Fruit fly (Drosophila melanogaster): ENCODE results near the gene CG33169.

Gene CG33169

DNA sequence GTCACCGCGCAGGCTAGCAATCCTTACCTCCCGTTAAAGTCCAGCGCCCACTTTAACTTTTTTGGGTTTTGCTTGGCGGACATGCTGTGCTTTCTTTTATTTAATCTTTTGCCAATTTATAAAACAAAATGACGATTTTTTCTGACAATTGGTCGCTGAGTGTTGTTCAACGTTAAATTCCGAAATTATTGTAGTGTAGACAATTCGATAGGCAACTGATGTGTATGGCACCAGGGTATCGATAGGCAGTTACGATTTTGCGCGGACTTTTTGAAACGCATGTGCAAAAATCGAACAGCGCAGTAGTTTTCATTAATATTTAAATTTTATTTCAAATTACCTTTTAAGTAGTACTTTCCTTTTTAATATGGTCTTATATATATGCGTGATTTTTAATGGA is 4.4 kb downstream of the CG33169 start, which contains the start of gene EMC4 (continued):
- no peak for TF ChIP-seq sisA (GFP tag; IDR thresholded peaks at IDR 0.05)
- TF ChIP-seq chinmo (GFP tag; IDR thresholded peaks at IDR 0.05; ENCODE audit: partially characterized antibody): no peak
- TF ChIP-seq slbo (GFP tag; IDR thresholded peaks at IDR 0.05): peak; percentile 62; the same call in 1 of the 2 replicates
- TF ChIP-seq CG11085 (GFP tag; IDR thresholded peaks at IDR 0.05): no peak
- no peak for TF ChIP-seq tup (GFP tag; optimal IDR thresholded peaks at IDR 0.05)
- 0 out of 3 replicates have a peak, but pooled peaks have one; percentile 21 for TF ChIP-seq CG14050 (GFP tag; IDR thresholded peaks at IDR 0.05)
- TF ChIP-seq CG10431 (GFP tag; optimal IDR thresholded peaks at IDR 0.05): no peak
- no peak for TF ChIP-seq luna (GFP tag; optimal IDR thresholded peaks at IDR 0.05)
- TF ChIP-seq CG10274 (GFP tag; optimal IDR thresholded peaks at IDR 0.05): no peak
- TF ChIP-seq klu (GFP tag; IDR thresholded peaks at IDR 0.05): no peak
- peak; percentile 48 for TF ChIP-seq CG30403 (GFP tag; optimal IDR thresholded peaks at IDR 0.05)
- TF ChIP-seq Fer1 (GFP tag; optimal IDR thresholded peaks at IDR 0.05): peak; percentile 72
- TF ChIP-seq CG32772 (GFP tag; IDR thresholded peaks at IDR 0.05): no peak
- TF ChIP-seq croc (GFP tag; conservative IDR thresholded peaks at IDR 0.05): no peak
- 0 out of 3 replicates have a peak, but pooled peaks have one; percentile 18 for TF ChIP-seq CG34422 (GFP tag; IDR thresholded peaks at IDR 0.05)
- no peak for TF ChIP-seq CG16779 (GFP tag; IDR thresholded peaks at IDR 0.05)
- no peak for TF ChIP-seq Hey (tag; optimal IDR thresholded peaks at IDR 0.05)
- TF ChIP-seq maf-S (GFP tag; optimal IDR thresholded peaks at IDR 0.05): peak; percentile 28
- TF ChIP-seq abd-A (tag; optimal IDR thresholded peaks at IDR 0.05): no peak
- no peak for TF ChIP-seq Atf-2 (GFP tag; optimal IDR thresholded peaks at IDR 0.05)
- no peak for TF ChIP-seq CkIIα-i1 (GFP tag; IDR thresholded peaks at IDR 0.05)
- TF ChIP-seq CG14710 (tag; optimal IDR thresholded peaks at IDR 0.05): peak; percentile 61
- no peak for TF ChIP-seq sc (optimal IDR thresholded peaks at IDR 0.05)
- no peak for TF ChIP-seq sc (GFP tag; optimal IDR thresholded peaks at IDR 0.05)
- TF ChIP-seq tgo (GFP tag; IDR thresholded peaks at IDR 0.05): no peak
- TF ChIP-seq Fer2 (tag; optimal IDR thresholded peaks at IDR 0.05): no peak
- TF ChIP-seq zen2 (GFP tag; IDR thresholded peaks at IDR 0.05; ENCODE audit: partially characterized antibody): no peak; the same call in 2 of the 3 replicates
- TF ChIP-seq CG6791 (GFP tag; IDR thresholded peaks at IDR 0.05; ENCODE audit: partially characterized antibody): peak; percentile 79
- no peak for TF ChIP-seq Hmx (GFP tag; optimal IDR thresholded peaks at IDR 0.05)
- no peak for TF ChIP-seq run (tag; optimal IDR thresholded peaks at IDR 0.05)
- TF ChIP-seq chn (GFP tag; optimal IDR thresholded peaks at IDR 0.05): peak; percentile 44
- TF ChIP-seq oc (tag; optimal IDR thresholded peaks at IDR 0.05): no peak
- peak; percentile 15; the same call in 1 of the 2 replicates for TF ChIP-seq CG11247 (GFP tag; IDR thresholded peaks at IDR 0.05)
- no peak for TF ChIP-seq sens-2 (GFP tag; IDR thresholded peaks at IDR 0.05)
- TF ChIP-seq Ada2b (GFP tag; IDR thresholded peaks at IDR 0.05): no peak
- TF ChIP-seq CG12391 (tag; optimal IDR thresholded peaks at IDR 0.05): peak; percentile 54
- peak; percentile 23 for TF ChIP-seq emc (GFP tag; optimal IDR thresholded peaks at IDR 0.05)
- TF ChIP-seq ab (GFP tag; optimal IDR thresholded peaks at IDR 0.05): no peak
- TF ChIP-seq ems (GFP tag; optimal IDR thresholded peaks at IDR 0.05): peak; percentile 44
- TF ChIP-seq row (GFP tag; IDR thresholded peaks at IDR 0.05): peak; percentile 30; the same call in 1 of the 3 replicates
- TF ChIP-seq CG2202 (tag; optimal IDR thresholded peaks at IDR 0.05): no peak
- TF ChIP-seq sima (GFP tag; optimal IDR thresholded peaks at IDR 0.05): no peak
- TF ChIP-seq TFAM (GFP tag; optimal IDR thresholded peaks at IDR 0.05): no peak
- no peak for TF ChIP-seq ssp (GFP tag; IDR thresholded peaks at IDR 0.05)
- peak; percentile 84 for TF ChIP-seq CG18011 (GFP tag; optimal IDR thresholded peaks at IDR 0.05)
- TF ChIP-seq CG12769 (tag; optimal IDR thresholded peaks at IDR 0.05): peak; percentile 30
- no peak for TF ChIP-seq Mrtf (GFP tag; IDR thresholded peaks at IDR 0.05)
- TF ChIP-seq HLH4C (GFP tag; IDR thresholded peaks at IDR 0.05; ENCODE audit: partially characterized antibody): peak; percentile 72
- TF ChIP-seq slou (GFP tag; optimal IDR thresholded peaks at IDR 0.05): no peak
- TF ChIP-seq schlank (tag; optimal IDR thresholded peaks at IDR 0.05): no peak
- TF ChIP-seq HLH3B (GFP tag; IDR thresholded peaks at IDR 0.05): no peak; the same call in 1 of the 2 replicates
- TF ChIP-seq CG1233 (GFP tag; optimal IDR thresholded peaks at IDR 0.05): peak; percentile 22
